Worm (Caenorhabditis elegans): ENCODE measurements around the gene C29E4.10.

Gene C29E4.10

ce11 chrIII:7978289-7978688 lies 40.6 kb downstream of the C29E4.10 start (continued):
- TF ChIP-seq sptf-2 (GFP tag; optimal IDR thresholded peaks at IDR 0.05) (no peak), somi-1 (GFP tag; optimal IDR thresholded peaks at IDR 0.05) (no peak), ceh-40 (GFP tag; IDR thresholded peaks at IDR 0.05) (no peak), ets-4 (GFP tag; optimal IDR thresholded peaks at IDR 0.05) (no peak), Y56A3A.18 (GFP tag; IDR thresholded peaks at IDR 0.05) (no peak), Y79H2A.3 (GFP tag; conservative IDR thresholded peaks at IDR 0.05) (no peak), snpc-4 (GFP tag; optimal IDR thresholded peaks at IDR 0.05) (no peak), snpc-4 (tag; optimal IDR thresholded peaks at IDR 0.05) (no peak), snpc-3.4 (tag; optimal IDR thresholded peaks at IDR 0.05) (no peak), egl-18 (GFP tag; IDR thresholded peaks at IDR 0.05) (no peak), nhr-90 (tag; optimal IDR thresholded peaks at IDR 0.05) (no peak), F39B2.1 (GFP tag; IDR thresholded peaks at IDR 0.05) (no peak), ztf-25 (GFP tag; IDR thresholded peaks at IDR 0.05) (no peak), zfh-2 (GFP tag; conservative IDR thresholded peaks at IDR 0.05) (no peak), him-1 (tag; optimal IDR thresholded peaks at IDR 0.05) (no peak), ceh-27 (GFP tag; optimal IDR thresholded peaks at IDR 0.05) (no peak), hmg-20 (GFP tag; IDR thresholded peaks at IDR 0.05) (no peak), rpc-1 (optimal IDR thresholded peaks at IDR 0.05) (peak; percentile 60), rpc-1 (tag; optimal IDR thresholded peaks at IDR 0.05) (peak; percentile 68), bed-1 (GFP tag; IDR thresholded peaks at IDR 0.05) (no peak), lin-26 (GFP tag; IDR thresholded peaks at IDR 0.05) (peak; percentile 66), F10E7.11 (tag; optimal IDR thresholded peaks at IDR 0.05) (no peak), hmg-1.2 (GFP tag; IDR thresholded peaks at IDR 0.05) (no peak), nfya-1 (tag; optimal IDR thresholded peaks at IDR 0.05; ENCODE audit: borderline replicate concordance, insufficient read depth) (no peak), lin-40 (tag; optimal IDR thresholded peaks at IDR 0.05) (no peak), attf-5 (GFP tag; optimal IDR thresholded peaks at IDR 0.05) (no peak), madf-3 (GFP tag; IDR thresholded peaks at IDR 0.05) (no peak), T26A5.8 (tag; optimal IDR thresholded peaks at IDR 0.05) (no peak), ztf-28 (GFP tag; IDR thresholded peaks at IDR 0.05) (no peak)

ce11 chrIII:7978723-7979122 lies 41.1 kb downstream of the C29E4.10 start:
- no peak for TF ChIP-seq egrh-3 (GFP tag; IDR thresholded peaks at IDR 0.05)
- no peak for TF ChIP-seq ekl-4 (GFP tag; IDR thresholded peaks at IDR 0.05)
- no peak for TF ChIP-seq zfh-2 (GFP tag; conservative IDR thresholded peaks at IDR 0.05)
- no peak for TF ChIP-seq ztf-28 (GFP tag; IDR thresholded peaks at IDR 0.05)
- no peak for TF ChIP-seq nhr-179 (tag; optimal IDR thresholded peaks at IDR 0.05)
- no peak for TF ChIP-seq ztf-26 (tag; optimal IDR thresholded peaks at IDR 0.05)
- peak; percentile 41 for TF ChIP-seq B0261.1 (tag; optimal IDR thresholded peaks at IDR 0.05)
- no peak for TF ChIP-seq madf-8 (GFP tag; conservative IDR thresholded peaks at IDR 0.05)
- TF ChIP-seq athp-1 (tag; optimal IDR thresholded peaks at IDR 0.05): no peak
- TF ChIP-seq T26A5.8 (tag; optimal IDR thresholded peaks at IDR 0.05): no peak
- TF ChIP-seq madf-6 (GFP tag; IDR thresholded peaks at IDR 0.05): no peak
- no peak for TF ChIP-seq ceh-27 (GFP tag; optimal IDR thresholded peaks at IDR 0.05)
- TF ChIP-seq F22D6.2 (tag; optimal IDR thresholded peaks at IDR 0.05): no peak
- TF ChIP-seq let-607 (tag; optimal IDR thresholded peaks at IDR 0.05): no peak
- no peak for TF ChIP-seq attf-6 (GFP tag; IDR thresholded peaks at IDR 0.05)
- no peak for TF ChIP-seq bed-2 (GFP tag; IDR thresholded peaks at IDR 0.05)
- no peak for TF ChIP-seq tlf-1 (GFP tag; optimal IDR thresholded peaks at IDR 0.05)
- no peak for TF ChIP-seq chd-7 (tag; optimal IDR thresholded peaks at IDR 0.05)
- peak; percentile 59 for TF ChIP-seq attf-5 (GFP tag; optimal IDR thresholded peaks at IDR 0.05)
- TF ChIP-seq him-1 (tag; optimal IDR thresholded peaks at IDR 0.05): no peak
- no peak for TF ChIP-seq sptf-2 (GFP tag; optimal IDR thresholded peaks at IDR 0.05)
- TF ChIP-seq snpc-4 (GFP tag; optimal IDR thresholded peaks at IDR 0.05): no peak
- TF ChIP-seq snpc-4 (tag; optimal IDR thresholded peaks at IDR 0.05): no peak
- TF ChIP-seq ceh-79 (tag; optimal IDR thresholded peaks at IDR 0.05): no peak
- TF ChIP-seq hlh-12 (tag; optimal IDR thresholded peaks at IDR 0.05): no peak
- TF ChIP-seq pha-4 (tag; optimal IDR thresholded peaks at IDR 0.05): peak; percentile 14
- TF ChIP-seq snpc-1.1 (tag; optimal IDR thresholded peaks at IDR 0.05; ENCODE audit: insufficient read depth): no peak
- TF ChIP-seq hlh-26 (GFP tag; conservative IDR thresholded peaks at IDR 0.05): no peak
- TF ChIP-seq ama-1 (optimal IDR thresholded peaks at IDR 0.05): no peak
- no peak for TF ChIP-seq ama-1 (GFP tag; optimal IDR thresholded peaks at IDR 0.05)
